Fruit fly (Drosophila melanogaster) whole organism, prepupa: ENCODE measurements around the gene CG3224.

Experiments
- Blimp-1 ChIP-seq: fragments of 200-800 bp; sonication (Bioruptor generic); optimal IDR thresholded peaks from 3 replicates; lab custom pipeline; 2017; ENCODE audit warnings: missing biosample characterization, missing genetic modification characterization, mild to moderate bottlenecking, moderate library complexity, missing genetic modification reagents
- CG3919 ChIP-seq: fragments of 200-800 bp; sonication (Bioruptor generic); optimal IDR thresholded peaks from 3 replicates; lab custom pipeline; 2016; ENCODE audit warnings: missing biosample characterization, missing genetic modification characterization
- Hr39 ChIP-seq: fragments of 200-800 bp; sonication (Bioruptor generic); optimal IDR thresholded peaks from 2 replicates; lab custom pipeline; 2016; ENCODE audit warnings: missing biosample characterization, missing genetic modification characterization
- Lpt ChIP-seq: fragments of 200-800 bp; sonication (Bioruptor generic); optimal IDR thresholded peaks from 3 replicates; lab custom pipeline; 2016; ENCODE audit warnings: missing biosample characterization, missing genetic modification characterization
- achi ChIP-seq: fragments of 200-800 bp; sonication (Bioruptor generic); optimal IDR thresholded peaks from 3 replicates; lab custom pipeline; 2016; ENCODE audit warnings: missing biosample characterization, missing genetic modification characterization
- acj6 ChIP-seq: fragments of 200-800 bp; sonication (Bioruptor generic); optimal IDR thresholded peaks from 3 replicates; lab custom pipeline; 2016; ENCODE audit warnings: missing biosample characterization, missing genetic modification characterization

- TF ChIP-seq CG3919 (peak; percentile 1), Hr39 (GFP tag; lab: Kevin White, UChicago) (no peak), Lpt (GFP tag; lab: Kevin White, UChicago) (peak; percentile 73), achi (GFP tag; lab: Kevin White, UChicago) (peak; percentile 29), acj6 (GFP tag; lab: Kevin White, UChicago) (peak; percentile 0), Blimp-1 (GFP tag; lab: Kevin White, UChicago) (no peak)
These were observed 29.4 kb downstream of the CG3224 start for dm6 chrX:6631885-6632284.
